Comparison of ENCODE assay signal across 2 worm cellular contexts in genomic region chrII:7458706-7459105, ce11.
A peak's percentile ranks its signal among the peaks of the same experiment; 100 is the strongest.
TF ChIP-seq lines count a peak whose summit lies in the region.

Gene D1022.5 (minus strand): TSS chrII:7458806.

TF ChIP-seq in whole organism, L1 larva, 84 proteins besides CTCF, POLR2A, EP300 and RAD21:
- TF ChIP-seq fkh-8 (tag; optimal IDR thresholded peaks at IDR 0.05; lab: Kevin White, UChicago) (no peak), nhr-11 (tag; optimal IDR thresholded peaks at IDR 0.05; lab: Kevin White, UChicago) (no peak), nhr-84 (tag; optimal IDR thresholded peaks at IDR 0.05; lab: Kevin White, UChicago) (no peak), mep-1 (tag; optimal IDR thresholded peaks at IDR 0.05; lab: Kevin White, UChicago) (no peak), nhr-85 (tag; lab: Kevin White, UChicago) (peak; percentile 0), ztf-11 (tag; optimal IDR thresholded peaks at IDR 0.05; lab: Kevin White, UChicago) (no peak), vab-15 (tag; optimal IDR thresholded peaks at IDR 0.05; lab: Kevin White, UChicago) (no peak), mab-9 (GFP tag; IDR thresholded peaks at IDR 0.05; lab: Robert Waterston, UW) (no peak)

TF ChIP-seq in whole organism, L4 larva, 104 proteins besides CTCF, POLR2A, EP300 and RAD21:
- no peak for TF ChIP-seq fkh-10 (GFP tag; optimal IDR thresholded peaks at IDR 0.05; lab: Kevin White, UChicago)
- peak; percentile 54 for TF ChIP-seq nhr-102 (tag; optimal IDR thresholded peaks at IDR 0.05; lab: Kevin White, UChicago)
- TF ChIP-seq dve-1 (tag; optimal IDR thresholded peaks at IDR 0.05; lab: Kevin White, UChicago; ENCODE audit: insufficient read depth): no peak
- TF ChIP-seq daf-8 (GFP tag; IDR thresholded peaks at IDR 0.05; lab: Robert Waterston, UW): no peak
